Worm (Caenorhabditis elegans) whole organism, L2 larva: Measurements from ENCODE around the gene txdc-12.1.

Experiments used
- F13H6.1 ChIP-seq: sonication (generic microtip); optimal IDR thresholded peaks from 2 replicates; lab custom pipeline; 2016; ENCODE audit warnings: missing genetic modification characterization, missing compliant biosample characterization
- ama-1 ChIP-seq: fragments of 150-350 bp; optimal IDR thresholded peaks from 2 replicates; lab custom pipeline; 2018; ENCODE audit warnings: inconsistent platforms
- elt-3 ChIP-seq: sonication (generic microtip); optimal IDR thresholded peaks from 2 replicates; lab custom pipeline; 2017; ENCODE audit warnings: missing biosample characterization, missing genetic modification characterization
- nhr-10 ChIP-seq: sonication (generic microtip); optimal IDR thresholded peaks from 2 replicates; lab custom pipeline; 2017; ENCODE audit warnings: missing biosample characterization, missing genetic modification characterization
- nhr-11 ChIP-seq: fragments of 150-350 bp; optimal IDR thresholded peaks from 2 replicates; lab custom pipeline; 2014; ENCODE audit warnings: missing biosample characterization, missing genetic modification characterization
- nhr-12 ChIP-seq: fragments of 150-350 bp; optimal IDR thresholded peaks from 2 replicates; lab custom pipeline; 2014; ENCODE audit warnings: missing biosample characterization, missing genetic modification characterization
- nhr-77 ChIP-seq: fragments of 150-350 bp; optimal IDR thresholded peaks from 2 replicates; lab custom pipeline; 2014; ENCODE audit warnings: missing biosample characterization, missing genetic modification characterization

- TF ChIP-seq nhr-11 (tag; lab: Kevin White, UChicago) (no peak), nhr-12 (tag; lab: Kevin White, UChicago) (no peak), ama-1 (lab: Kevin White, UChicago) (no peak), nhr-77 (tag; lab: Kevin White, UChicago) (no peak), elt-3 (no peak), F13H6.1 (tag; lab: Kevin White, UChicago) (no peak), nhr-10 (no peak)
Measured at ce11 chrII:12255545-12256233, 15.5 kb downstream of the txdc-12.1 start.
